Fruit fly (Drosophila melanogaster) S2 (cell line): Measurements from ENCODE around the gene CG42832.
A peak's percentile ranks its signal among the peaks of the same experiment; 100 is the strongest.
"Not testable (repeated sequence)": the region's sequence is repeated elsewhere in the genome, so short reads cannot be mapped to it uniquely, and the experiment has no call there.

Experiments
- CG8478 ChIP-seq: fragments of >200 bp; optimal IDR thresholded peaks from 2 replicates; lab custom pipeline; 2018
- CTCF ChIP-seq, 2 experiments: fragments of >200 bp; optimal IDR thresholded peaks; 2 replicates each; lab custom pipeline; 2018

The CG42832 gene

dm6 chr3L:11609835-11610234, at the start of gene CG42832:
Gene CG42832, plus strand, starts transcription at chr3L:11610135.
- no peak for TF ChIP-seq CG8478 (lab: Kevin White, UChicago)
- TF ChIP-seq CTCF (optimal IDR thresholded peaks at IDR 0.05; lab: Kevin White, UChicago), result no peak

- TF ChIP-seq CTCF (optimal IDR thresholded peaks at IDR 0.05; lab: Kevin White, UChicago) (no peak), CG8478 (lab: Kevin White, UChicago) (no peak)
Measured at dm6 chr3L:11560885-11561284, 49.0 kb upstream of the CG42832 start.

- no peak for TF ChIP-seq CG8478 (lab: Kevin White, UChicago)
- TF ChIP-seq CTCF (optimal IDR thresholded peaks at IDR 0.05; lab: Kevin White, UChicago), result peak in 1 of 2 experiments; percentile 36
Measured at dm6 chr3L:11561946-11562760, 47.8 kb upstream of the CG42832 start, which contains the start of the genes CG7394 and Mob2. Gene CG7394, plus strand, starts transcription at chr3L:11561996. Gene Mob2, minus strand, starts transcription at chr3L:11562233.

- TF ChIP-seq CTCF (optimal IDR thresholded peaks at IDR 0.05; lab: Kevin White, UChicago) (no peak), CG8478 (lab: Kevin White, UChicago) (no peak)
Measured at dm6 chr3L:11563972-11564533, 45.9 kb upstream of the CG42832 start, which contains the start of the genes CG46412 and CG33267. Gene CG46412, minus strand, starts transcription at chr3L:11564072. Gene CG33267, plus strand, starts transcription at chr3L:11564483.

dm6 chr3L:11574563-11574962, 35.4 kb upstream of the CG42832 start, which contains the start of gene CG33490:
Gene CG33490, minus strand, starts transcription at chr3L:11574663.
- TF ChIP-seq CG8478 (lab: Kevin White, UChicago), result no peak
- TF ChIP-seq CTCF (optimal IDR thresholded peaks at IDR 0.05; lab: Kevin White, UChicago), result no peak

- TF ChIP-seq CG8478 (lab: Kevin White, UChicago); CTCF (optimal IDR thresholded peaks at IDR 0.05; lab: Kevin White, UChicago): not testable (repeated sequence)
Measured at dm6 chr3L:11576944-11577343, 33.0 kb upstream of the CG42832 start, which contains the start of gene CG33489. Gene CG33489, minus strand, starts transcription at chr3L:11577044.

- TF ChIP-seq CG8478 (lab: Kevin White, UChicago), result no peak
- no peak for TF ChIP-seq CTCF (optimal IDR thresholded peaks at IDR 0.05; lab: Kevin White, UChicago)
Measured at dm6 chr3L:11577395-11577794, 32.5 kb upstream of the CG42832 start, which contains the start of gene CG33271. Gene CG33271, minus strand, starts transcription at chr3L:11577495.

dm6 chr3L:11578211-11578673, 31.7 kb upstream of the CG42832 start, which contains the start of gene CG33270:
Gene CG33270, minus strand, starts transcription at chr3L:11578623.
- TF ChIP-seq CG8478 (lab: Kevin White, UChicago) (no peak), CTCF (optimal IDR thresholded peaks at IDR 0.05; lab: Kevin White, UChicago) (no peak)

dm6 chr3L:11578847-11579246, 31.1 kb upstream of the CG42832 start:
- TF ChIP-seq CG8478 (lab: Kevin White, UChicago) (no peak), CTCF (optimal IDR thresholded peaks at IDR 0.05; lab: Kevin White, UChicago) (no peak)

- TF ChIP-seq CG8478 (lab: Kevin White, UChicago) (no peak), CTCF (optimal IDR thresholded peaks at IDR 0.05; lab: Kevin White, UChicago) (no peak)
Measured at dm6 chr3L:11579919-11580318, 30.0 kb upstream of the CG42832 start, which contains the start of gene CG43390. Gene CG43390, minus strand, starts transcription at chr3L:11579950.

dm6 chr3L:11580919-11581318, 29.0 kb upstream of the CG42832 start, which contains the start of gene CG43391:
Gene CG43391, minus strand, starts transcription at chr3L:11581019.
- TF ChIP-seq CG8478 (lab: Kevin White, UChicago), result no peak
- TF ChIP-seq CTCF (optimal IDR thresholded peaks at IDR 0.05; lab: Kevin White, UChicago), result no peak

- no peak for TF ChIP-seq CG8478 (lab: Kevin White, UChicago)
- no peak for TF ChIP-seq CTCF (optimal IDR thresholded peaks at IDR 0.05; lab: Kevin White, UChicago)
Measured at dm6 chr3L:11582097-11582496, 27.8 kb upstream of the CG42832 start, which contains the start of gene CG33269. Gene CG33269, minus strand, starts transcription at chr3L:11582197.

dm6 chr3L:11583964-11584363, 26.0 kb upstream of the CG42832 start, which contains the start of gene CG32086:
Gene CG32086, minus strand, starts transcription at chr3L:11584064.
- TF ChIP-seq CG8478 (lab: Kevin White, UChicago) (no peak), CTCF (optimal IDR thresholded peaks at IDR 0.05; lab: Kevin White, UChicago) (no peak)

- no peak for TF ChIP-seq CG8478 (lab: Kevin White, UChicago)
- TF ChIP-seq CTCF (optimal IDR thresholded peaks at IDR 0.05; lab: Kevin White, UChicago), result no peak
Measured at dm6 chr3L:11586794-11587462, 23.0 kb upstream of the CG42832 start.
